Fruit fly (Drosophila melanogaster): Measurements from ENCODE around the gene CG6026.

DNA sequence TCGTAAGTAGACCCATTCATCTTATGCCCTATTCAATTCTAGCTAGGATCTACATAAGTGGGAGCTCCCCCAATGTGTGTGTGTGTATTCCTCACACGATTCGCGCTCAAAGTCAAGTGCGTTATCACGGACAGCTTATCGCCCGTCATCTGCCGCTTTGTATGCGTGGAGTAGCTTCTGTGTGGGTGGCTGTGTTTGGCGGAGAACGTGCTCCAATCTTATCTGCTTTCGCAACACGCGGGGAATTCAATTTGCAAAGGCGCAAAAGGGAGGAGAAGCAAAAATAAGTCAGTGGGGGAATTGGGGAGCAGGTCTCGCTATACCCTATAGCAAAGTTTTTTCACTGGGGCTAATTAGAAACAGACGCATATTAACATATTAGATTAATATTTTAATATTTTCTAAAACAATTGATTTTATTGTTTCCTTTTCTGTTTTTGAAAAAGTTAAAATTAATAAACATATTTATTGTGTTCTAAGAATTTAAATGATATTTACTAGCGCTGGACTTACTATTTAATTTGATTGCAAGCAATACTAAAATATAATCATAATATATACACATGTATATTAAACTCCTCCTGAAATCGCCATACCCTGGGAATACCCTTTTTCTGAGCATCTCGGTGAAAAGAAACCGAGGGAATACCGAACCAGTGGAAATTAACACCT lies 48.1 kb upstream of the CG6026 start:
- TF ChIP-seq repo (GFP tag; optimal IDR thresholded peaks at IDR 0.05) (no peak), B-H1 (GFP tag; IDR thresholded peaks at IDR 0.05) (no peak), unc-4 (GFP tag; IDR thresholded peaks at IDR 0.05; ENCODE audit: partially characterized antibody) (no peak), oc (tag; optimal IDR thresholded peaks at IDR 0.05) (no peak)
